Fruit fly (Drosophila melanogaster) whole organism, embryonic: ENCODE results near the gene stops.

Source experiments
- Asciz ChIP-seq: fragments of 200-800 bp; sonication (Bioruptor generic); optimal IDR thresholded peaks from 2 replicates; lab custom pipeline; 2017; ENCODE audit warnings: missing biosample characterization, mild to moderate bottlenecking, missing genetic modification characterization, missing genetic modification reagents
- Atf-2 ChIP-seq: fragments of 200-800 bp; sonication (Bioruptor generic); optimal IDR thresholded peaks from 2 replicates; lab custom pipeline; 2016; ENCODE audit warnings: missing biosample characterization, missing genetic modification characterization
- Bgb ChIP-seq: fragments of 200-800 bp; sonication (Bioruptor generic); IDR thresholded peaks from 2 replicates; pipeline ENCODE4 v1.3.6; 2022; ENCODE audit warnings: missing biosample characterization, missing genetic modification characterization; ENCODE audit not compliant: partially characterized antibody
- CG10274 ChIP-seq: fragments of 200-800 bp; sonication (Bioruptor generic); optimal IDR thresholded peaks from 3 replicates; lab custom pipeline; 2017; ENCODE audit warnings: missing biosample characterization, mild to moderate bottlenecking, missing genetic modification characterization
- CG12769 ChIP-seq: fragments of 200-800 bp; sonication (Bioruptor generic); optimal IDR thresholded peaks from 2 replicates; lab custom pipeline; 2019; ENCODE audit warnings: missing biosample characterization, mild to moderate bottlenecking, missing genetic modification characterization, moderate library complexity
- CG13123 ChIP-seq: fragments of 200-800 bp; sonication (Bioruptor generic); optimal IDR thresholded peaks from 2 replicates; lab custom pipeline; 2016; ENCODE audit warnings: missing biosample characterization, missing genetic modification characterization
- CG13296 ChIP-seq: fragments of 200-800 bp; sonication (Bioruptor generic); optimal IDR thresholded peaks from 3 replicates; lab custom pipeline; 2018; ENCODE audit warnings: missing biosample characterization, mild to moderate bottlenecking, missing genetic modification characterization
- CG13894 ChIP-seq: fragments of 200-800 bp; sonication (Bioruptor generic); optimal IDR thresholded peaks from 3 replicates; lab custom pipeline; 2018; ENCODE audit warnings: missing biosample characterization, mild to moderate bottlenecking, missing genetic modification characterization, moderate library complexity
- CG17612 ChIP-seq: fragments of 200-800 bp; sonication (Bioruptor generic); IDR thresholded peaks from 2 replicates; pipeline ENCODE4 v1.3.6; 2022; ENCODE audit warnings: missing biosample characterization, missing genetic modification characterization
- CG3407 ChIP-seq: fragments of 200-800 bp; sonication (Bioruptor generic); optimal IDR thresholded peaks from 2 replicates; lab custom pipeline; 2018; ENCODE audit warnings: missing biosample characterization, mild to moderate bottlenecking, missing genetic modification characterization
- CG43689 ChIP-seq: fragments of 200-800 bp; sonication (Bioruptor generic); IDR thresholded peaks from 2 replicates; pipeline ENCODE4 v1.3.6; 2022; ENCODE audit warnings: missing biosample characterization, missing genetic modification characterization
- CG4820 ChIP-seq: fragments of 200-800 bp; sonication (Bioruptor generic); optimal IDR thresholded peaks from 3 replicates; lab custom pipeline; 2016; ENCODE audit warnings: missing biosample characterization, missing genetic modification characterization
- CG5180 ChIP-seq: fragments of 200-800 bp; sonication (Bioruptor generic); optimal IDR thresholded peaks from 3 replicates; lab custom pipeline; 2017; ENCODE audit warnings: missing biosample characterization, missing genetic modification characterization, mild to moderate bottlenecking, moderate library complexity, missing genetic modification reagents
- CG6272 ChIP-seq: fragments of 200-800 bp; sonication (Bioruptor generic); IDR thresholded peaks from 2 replicates; pipeline ENCODE4 v1.3.6; 2022; ENCODE audit warnings: missing biosample characterization, missing genetic modification characterization
- CG6813 ChIP-seq: fragments of 200-800 bp; sonication (Bioruptor generic); optimal IDR thresholded peaks from 2 replicates; lab custom pipeline; 2017; ENCODE audit warnings: missing biosample characterization, missing genetic modification characterization, mild to moderate bottlenecking, moderate library complexity, missing genetic modification reagents
- CG7357 ChIP-seq: fragments of 200-800 bp; sonication (Bioruptor generic); IDR thresholded peaks from 3 replicates; pipeline ENCODE4 v1.3.6; 2022; ENCODE audit warnings: missing biosample characterization, missing genetic modification characterization
- CG8281 ChIP-seq: fragments of 200-800 bp; sonication (Bioruptor generic); optimal IDR thresholded peaks from 2 replicates; lab custom pipeline; 2018; ENCODE audit warnings: missing biosample characterization, mild to moderate bottlenecking, missing genetic modification characterization, moderate library complexity
- CG9727 ChIP-seq: fragments of 200-800 bp; sonication (Bioruptor generic); optimal IDR thresholded peaks from 3 replicates; lab custom pipeline; 2017; ENCODE audit warnings: missing biosample characterization, mild to moderate bottlenecking, missing genetic modification characterization
- CTCF ChIP-seq: fragments of 200-800 bp; sonication (Bioruptor generic); optimal IDR thresholded peaks from 2 replicates; lab custom pipeline; 2017; ENCODE audit warnings: missing biosample characterization, mild to moderate bottlenecking, missing genetic modification characterization, moderate library complexity
- Ets65A ChIP-seq: fragments of 200-800 bp; sonication (Bioruptor generic); peaks from one replicate; lab custom pipeline; 2016; ENCODE audit warnings: missing biosample characterization, missing genetic modification characterization
- Hmr ChIP-seq: fragments of 200-800 bp; sonication (Bioruptor generic); optimal IDR thresholded peaks from 3 replicates; lab custom pipeline; 2017; ENCODE audit warnings: mild to moderate bottlenecking, missing biosample characterization, missing genetic modification reagents, missing genetic modification characterization
- Kr ChIP-seq: fragments of 200-800 bp; sonication (Bioruptor generic); optimal IDR thresholded peaks from 2 replicates; lab custom pipeline; 2017; ENCODE audit warnings: missing biosample characterization, mild to moderate bottlenecking, missing genetic modification characterization
- MESR4 ChIP-seq: fragments of 200-800 bp; sonication (Bioruptor generic); optimal IDR thresholded peaks from 2 replicates; lab custom pipeline; 2018; ENCODE audit warnings: missing biosample characterization, mild to moderate bottlenecking, missing genetic modification characterization, moderate library complexity
- Tbp ChIP-seq: fragments of >200 bp; optimal IDR thresholded peaks from 2 replicates; lab custom pipeline; 2018; ENCODE audit warnings: missing biosample characterization, missing genetic modification characterization
- az2 ChIP-seq: fragments of 200-800 bp; sonication (Bioruptor generic); optimal IDR thresholded peaks from 3 replicates; lab custom pipeline; 2016; ENCODE audit warnings: missing biosample characterization, missing genetic modification characterization
- bbx ChIP-seq: fragments of 200-800 bp; sonication (Bioruptor generic); IDR thresholded peaks from 2 replicates; pipeline ENCODE4 v1.3.6; 2022; ENCODE audit warnings: missing biosample characterization, missing genetic modification characterization; ENCODE audit not compliant: partially characterized antibody
- cwo ChIP-seq: fragments of 200-800 bp; sonication (Bioruptor generic); optimal IDR thresholded peaks from 3 replicates; lab custom pipeline; 2017; ENCODE audit warnings: missing biosample characterization, missing genetic modification characterization, mild to moderate bottlenecking, moderate library complexity, missing genetic modification reagents
- gem ChIP-seq: fragments of 200-800 bp; sonication (Bioruptor generic); optimal IDR thresholded peaks from 2 replicates; lab custom pipeline; 2019; ENCODE audit warnings: missing biosample characterization, mild to moderate bottlenecking, missing genetic modification characterization, moderate library complexity
- grn ChIP-seq: fragments of 200-800 bp; sonication (Bioruptor generic); optimal IDR thresholded peaks from 3 replicates; lab custom pipeline; 2017; ENCODE audit warnings: missing biosample characterization, missing genetic modification characterization
- gsb ChIP-seq: fragments of 200-800 bp; sonication (Bioruptor generic); IDR thresholded peaks from 2 replicates; pipeline ENCODE4 v1.3.6; 2022; ENCODE audit warnings: missing biosample characterization, missing genetic modification characterization
- gt ChIP-seq: fragments of 200-800 bp; sonication (Bioruptor generic); IDR thresholded peaks from 2 replicates; pipeline ENCODE4 v1.3.6; 2022; ENCODE audit warnings: missing biosample characterization, missing genetic modification characterization
- lab ChIP-seq: fragments of 200-800 bp; sonication (Bioruptor generic); optimal IDR thresholded peaks from 3 replicates; lab custom pipeline; 2017; ENCODE audit warnings: missing biosample characterization, missing genetic modification characterization, mild to moderate bottlenecking, moderate library complexity, missing genetic modification reagents
- nmo ChIP-seq: fragments of 200-800 bp; sonication (Bioruptor generic); optimal IDR thresholded peaks from 2 replicates; lab custom pipeline; 2018; ENCODE audit warnings: missing biosample characterization, mild to moderate bottlenecking, missing genetic modification characterization, moderate library complexity
- repo ChIP-seq: fragments of 200-800 bp; sonication (Bioruptor generic); optimal IDR thresholded peaks from 2 replicates; lab custom pipeline; 2016; ENCODE audit warnings: missing biosample characterization, missing genetic modification characterization
- usp ChIP-seq: fragments of >200 bp; optimal IDR thresholded peaks from 2 replicates; lab custom pipeline; 2017; ENCODE audit warnings: missing biosample characterization, missing genetic modification characterization
- vvl ChIP-seq: fragments of 200-800 bp; sonication (Bioruptor generic); IDR thresholded peaks from 2 replicates; pipeline ENCODE4 v1.3.6; 2022; ENCODE audit warnings: missing biosample characterization, missing genetic modification characterization
- z ChIP-seq: fragments of 200-800 bp; sonication (Bioruptor generic); IDR thresholded peaks from 3 replicates; pipeline ENCODE4 v1.3.6; 2022; ENCODE audit warnings: missing biosample characterization, missing genetic modification characterization
- zen ChIP-seq: fragments of 200-800 bp; sonication (Bioruptor generic); optimal IDR thresholded peaks from 3 replicates; lab custom pipeline; 2018; ENCODE audit warnings: missing biosample characterization, mild to moderate bottlenecking, missing genetic modification characterization, moderate library complexity

stops gene

DNA sequence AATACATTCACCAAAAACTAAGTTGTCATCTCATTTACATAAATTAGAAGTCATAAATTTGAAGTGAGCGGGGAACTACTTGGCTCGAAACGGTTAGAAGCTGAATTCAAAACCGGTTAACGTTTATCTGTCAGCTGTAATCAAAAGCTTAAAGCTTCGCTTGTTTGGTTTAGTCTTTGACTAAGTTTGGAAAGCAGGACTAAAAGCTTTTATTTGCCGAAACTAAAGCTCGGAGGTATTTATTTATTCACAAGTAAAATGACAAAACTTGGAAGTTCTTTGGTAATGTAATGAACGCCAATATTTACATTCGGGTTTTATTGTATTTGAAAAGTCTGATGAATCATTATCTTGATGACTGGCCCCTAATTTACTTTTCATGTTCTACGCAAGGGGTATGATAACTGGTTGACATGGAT is 41.5 kb downstream of the stops start (continued):
- TF ChIP-seq CG3407 (peak; percentile 22), zen (tag; lab: Kevin White, UChicago) (no peak), gem (tag; lab: Kevin White, UChicago) (peak; percentile 20), usp (GFP tag; lab: Kevin White, UChicago) (no peak), bbx (GFP tag; lab: Robert Waterston, UW) (no peak), CG13296 (no peak), CG4820 (GFP tag; lab: Kevin White, UChicago) (no peak), Hmr (GFP tag; lab: Kevin White, UChicago) (peak; percentile 45), MESR4 (no peak), CTCF (GFP tag; lab: Kevin White, UChicago) (peak; percentile 62), Bgb (GFP tag; lab: Robert Waterston, UW) (peak; percentile 38; the same call in 1 of the 2 replicates)

DNA sequence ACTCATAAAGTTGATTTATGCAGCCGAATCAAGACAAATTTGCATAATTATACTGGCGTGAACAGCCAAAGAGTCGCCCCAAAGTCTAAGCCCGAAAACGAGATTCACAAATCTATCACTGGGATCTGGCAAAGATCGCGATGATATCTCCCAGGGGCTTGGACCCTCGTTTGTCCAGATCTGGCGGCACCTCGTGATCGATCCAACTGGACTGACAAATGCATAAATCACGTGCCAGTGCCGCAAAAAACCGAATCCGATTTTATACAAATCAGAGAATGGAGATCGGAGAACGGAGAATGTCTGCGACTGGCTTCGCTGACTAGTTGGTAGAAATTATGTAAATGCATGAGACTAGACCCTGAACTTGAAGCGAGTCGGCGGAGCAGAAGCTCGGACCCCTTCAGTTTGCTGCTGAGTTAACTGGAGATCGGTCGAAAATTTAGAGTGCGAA is 43.1 kb downstream of the stops start, which contains the start of gene CG15554:
TSS of gene CG15554 (plus strand) at position 404 of the 454 bp plus-strand sequence.
- TF ChIP-seq vvl (GFP tag; lab: Robert Waterston, UW) (peak; percentile 59; the same call in 1 of the 2 replicates), cwo (GFP tag; lab: Kevin White, UChicago) (peak; percentile 57), CG12769 (tag; lab: Kevin White, UChicago) (peak; percentile 75), CG13894 (tag; lab: Kevin White, UChicago) (peak; percentile 62), CG6272 (no peak), grn (GFP tag; lab: Kevin White, UChicago) (peak; percentile 35), CG6813 (GFP tag; lab: Kevin White, UChicago) (no peak)

- TF ChIP-seq CG43689 (GFP tag; lab: Robert Waterston, UW) (no peak), Kr (GFP tag; lab: Kevin White, UChicago) (no peak), CG10274 (GFP tag; lab: Kevin White, UChicago) (no peak), Tbp (GFP tag; lab: Kevin White, UChicago) (no peak), Ets65A (GFP tag; lab: Kevin White, UChicago) (no peak), CG5180 (GFP tag; lab: Kevin White, UChicago) (no peak), CG17612 (no peak), nmo (GFP tag; lab: Kevin White, UChicago) (no peak), CG8281 (no peak), CG9727 (GFP tag; lab: Kevin White, UChicago) (no peak), gt (GFP tag; lab: Robert Waterston, UW) (no peak), z (GFP tag; lab: Robert Waterston, UW) (no peak), CG7357 (GFP tag; lab: Robert Waterston, UW) (no peak), Asciz (no peak), az2 (GFP tag; lab: Kevin White, UChicago) (no peak), lab (GFP tag; lab: Kevin White, UChicago) (no peak), repo (GFP tag; lab: Kevin White, UChicago) (no peak), Atf-2 (GFP tag; lab: Kevin White, UChicago) (no peak), CG13123 (GFP tag; lab: Kevin White, UChicago) (no peak), gsb (no peak)
- TF ChIP-seq, all 482 proteins: peak for 0
Measured at dm6 chr3R:31123315-31123714, 45.6 kb downstream of the stops start, which contains the start of gene Prosalpha3T. Gene Prosalpha3T (minus strand): TSS chr3R:31123415.
